Worm (Caenorhabditis elegans) whole organism, late embryonic: ENCODE results near the gene F49F1.17.

Experiments used
- F13H6.1 ChIP-seq: sonication (generic microtip); optimal IDR thresholded peaks from 2 replicates; lab custom pipeline; 2016; ENCODE audit warnings: missing genetic modification characterization, missing compliant biosample characterization
- ama-1 ChIP-seq: fragments of 150-350 bp; optimal IDR thresholded peaks from 2 replicates; lab custom pipeline; 2014
- ceh-30 ChIP-seq: fragments of 150-350 bp; optimal IDR thresholded peaks from 2 replicates; lab custom pipeline; 2014; ENCODE audit warnings: missing biosample characterization, missing genetic modification characterization
- ceh-9 ChIP-seq: sonication (generic microtip); optimal IDR thresholded peaks from 2 replicates; lab custom pipeline; 2016; ENCODE audit warnings: mild to moderate bottlenecking, missing genetic modification characterization, inconsistent platforms, missing compliant biosample characterization
- elt-4 ChIP-seq: sonication (generic microtip); optimal IDR thresholded peaks from 2 replicates; lab custom pipeline; 2016; ENCODE audit warnings: missing genetic modification characterization, missing compliant biosample characterization
- hlh-13 ChIP-seq: fragments of 200-800 bp; sonication (Bioruptor generic); optimal IDR thresholded peaks from 2 replicates; lab custom pipeline; 2018; ENCODE audit warnings: mild to moderate bottlenecking, missing genetic modification characterization, missing compliant biosample characterization
- pag-3 ChIP-seq: sonication (generic microtip); optimal IDR thresholded peaks from 2 replicates; lab custom pipeline; 2016; ENCODE audit warnings: missing compliant biosample characterization, missing genetic modification characterization, borderline replicate concordance
- pqm-1 ChIP-seq: sonication (generic microtip); optimal IDR thresholded peaks from 2 replicates; lab custom pipeline; 2016; ENCODE audit warnings: missing genetic modification characterization, missing compliant biosample characterization
- ztf-16 ChIP-seq: sonication (generic microtip); optimal IDR thresholded peaks from 2 replicates; lab custom pipeline; 2017; ENCODE audit warnings: missing genetic modification characterization, missing compliant biosample characterization

DNA sequence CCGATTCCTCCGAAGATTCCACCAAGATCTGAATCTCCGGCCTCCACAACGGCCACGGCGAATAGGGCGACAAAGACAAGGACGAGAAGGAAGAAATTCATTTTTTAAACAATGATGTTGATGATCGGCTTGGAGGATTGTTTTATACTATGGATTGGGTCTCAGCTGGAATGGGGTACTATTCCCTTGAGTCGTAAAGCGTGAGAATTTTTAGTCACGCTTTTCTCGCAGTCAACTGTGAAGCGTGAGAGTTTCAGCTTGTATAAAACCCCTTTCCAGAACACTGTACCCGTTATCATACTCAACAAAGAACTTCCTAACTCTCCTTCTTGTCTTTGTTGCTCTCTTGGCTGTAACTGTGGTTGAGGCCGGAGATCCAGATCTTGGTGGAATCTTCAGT lies 21.1 kb downstream of the F49F1.17 start, which contains the start of gene F49F1.15:
- TF ChIP-seq ama-1 (lab: Kevin White, UChicago) = no peak
- TF ChIP-seq pqm-1 (tag; lab: Kevin White, UChicago) = no peak
- TF ChIP-seq ceh-9 = no peak
- TF ChIP-seq elt-4 (tag; lab: Kevin White, UChicago) = no peak
- TF ChIP-seq pag-3 (tag; lab: Kevin White, UChicago) = no peak
- no peak for TF ChIP-seq F13H6.1
- no peak for TF ChIP-seq ceh-30 (tag; lab: Kevin White, UChicago)
- no peak for TF ChIP-seq hlh-13 (GFP tag; lab: Kevin White, UChicago)
- TF ChIP-seq ztf-16 (tag; lab: Kevin White, UChicago) = no peak
